Fruit fly (Drosophila melanogaster) whole organism, embryonic: ENCODE results near the gene fred.

Experiments used
- ATbp ChIP-seq: fragments of 200-800 bp; sonication (Bioruptor generic); optimal IDR thresholded peaks from 2 replicates; lab custom pipeline; 2017; ENCODE audit warnings: missing biosample characterization, mild to moderate bottlenecking, missing genetic modification characterization, missing genetic modification reagents
- Ada2b ChIP-seq: fragments of 200-800 bp; sonication (Bioruptor generic); IDR thresholded peaks from 2 replicates; pipeline ENCODE4 v1.3.6; 2022; ENCODE audit warnings: missing biosample characterization, missing genetic modification characterization
- Bdp1 ChIP-seq: fragments of 200-800 bp; sonication (Bioruptor generic); optimal IDR thresholded peaks from 3 replicates; lab custom pipeline; 2016; ENCODE audit warnings: missing biosample characterization, missing genetic modification characterization
- CG10959 ChIP-seq: fragments of 200-800 bp; sonication (Bioruptor generic); IDR thresholded peaks from 2 replicates; pipeline ENCODE4 v1.3.6; 2022; ENCODE audit warnings: missing biosample characterization, missing genetic modification characterization
- CG1233 ChIP-seq: fragments of 200-800 bp; sonication (Bioruptor generic); optimal IDR thresholded peaks from 4 replicates; lab custom pipeline; 2018; ENCODE audit warnings: missing biosample characterization, mild to moderate bottlenecking, missing genetic modification characterization
- CG12391 ChIP-seq: fragments of 200-800 bp; sonication (Bioruptor generic); optimal IDR thresholded peaks from 3 replicates; lab custom pipeline; 2018; ENCODE audit warnings: missing biosample characterization, mild to moderate bottlenecking, missing genetic modification characterization, moderate library complexity
- CG12659 ChIP-seq: fragments of 200-800 bp; sonication (Bioruptor generic); optimal IDR thresholded peaks from 3 replicates; lab custom pipeline; 2017; ENCODE audit warnings: mild to moderate bottlenecking, missing biosample characterization, missing genetic modification reagents, missing genetic modification characterization
- CG12769 ChIP-seq: fragments of 200-800 bp; sonication (Bioruptor generic); optimal IDR thresholded peaks from 2 replicates; lab custom pipeline; 2019; ENCODE audit warnings: missing biosample characterization, mild to moderate bottlenecking, missing genetic modification characterization, moderate library complexity
- CG12942 ChIP-seq: fragments of 200-800 bp; sonication (Bioruptor generic); optimal IDR thresholded peaks from 3 replicates; lab custom pipeline; 2016; ENCODE audit warnings: missing biosample characterization, missing genetic modification characterization
- CG15601 ChIP-seq: fragments of 200-800 bp; sonication (Bioruptor generic); optimal IDR thresholded peaks from 3 replicates; lab custom pipeline; 2019; ENCODE audit warnings: missing biosample characterization, mild to moderate bottlenecking, missing genetic modification characterization, moderate library complexity
- CG17912 ChIP-seq: fragments of 200-800 bp; sonication (Bioruptor generic); optimal IDR thresholded peaks from 2 replicates; lab custom pipeline; 2018; ENCODE audit warnings: missing biosample characterization, mild to moderate bottlenecking, missing genetic modification characterization
- CG2199 ChIP-seq: fragments of 200-800 bp; sonication (Bioruptor generic); IDR thresholded peaks from 3 replicates; pipeline ENCODE4 v1.3.6; 2022; ENCODE audit warnings: missing biosample characterization, missing genetic modification characterization
- CG31365 ChIP-seq: fragments of 200-800 bp; sonication (Bioruptor generic); optimal IDR thresholded peaks from 2 replicates; lab custom pipeline; 2018; ENCODE audit warnings: missing biosample characterization, mild to moderate bottlenecking, missing genetic modification characterization
- CG4360 ChIP-seq: fragments of 200-800 bp; sonication (Bioruptor generic); IDR thresholded peaks from 2 replicates; pipeline ENCODE4 v1.3.6; 2022; ENCODE audit warnings: missing biosample characterization, missing genetic modification characterization
- CG6683 ChIP-seq: fragments of 200-800 bp; sonication (Bioruptor generic); optimal IDR thresholded peaks from 2 replicates; lab custom pipeline; 2017; ENCODE audit warnings: missing biosample characterization, mild to moderate bottlenecking, missing genetic modification characterization, missing genetic modification reagents
- CG7357 ChIP-seq: fragments of 200-800 bp; sonication (Bioruptor generic); IDR thresholded peaks from 3 replicates; pipeline ENCODE4 v1.3.6; 2022; ENCODE audit warnings: missing biosample characterization, missing genetic modification characterization
- CG7839 ChIP-seq: fragments of 200-800 bp; sonication (Bioruptor generic); optimal IDR thresholded peaks from 3 replicates; lab custom pipeline; 2018; ENCODE audit warnings: missing biosample characterization, mild to moderate bottlenecking, missing genetic modification characterization, moderate library complexity
- CG9932 ChIP-seq: fragments of 200-800 bp; sonication (Bioruptor generic); IDR thresholded peaks from 2 replicates; pipeline ENCODE4 v1.3.6; 2022; ENCODE audit warnings: missing biosample characterization, missing genetic modification characterization
- CHES-1-like ChIP-seq: fragments of 200-800 bp; sonication (Bioruptor generic); optimal IDR thresholded peaks from 2 replicates; lab custom pipeline; 2016; ENCODE audit warnings: missing biosample characterization, missing genetic modification characterization
- Dad ChIP-seq: fragments of 200-800 bp; sonication (Bioruptor generic); optimal IDR thresholded peaks from 3 replicates; lab custom pipeline; 2016; ENCODE audit warnings: missing biosample characterization, missing genetic modification characterization
- Ets97D ChIP-seq: fragments of 200-800 bp; sonication (Bioruptor generic); optimal IDR thresholded peaks from 3 replicates; lab custom pipeline; 2016; ENCODE audit warnings: missing biosample characterization, missing genetic modification characterization
- Gug ChIP-seq: fragments of 200-800 bp; sonication (Bioruptor generic); IDR thresholded peaks from 4 replicates; pipeline ENCODE4 v1.3.6; 2022; ENCODE audit warnings: missing biosample characterization, missing genetic modification characterization
- H2.0 ChIP-seq: fragments of 200-800 bp; sonication (Bioruptor generic); IDR thresholded peaks from 2 replicates; pipeline ENCODE4 v1.3.6; 2022; ENCODE audit warnings: missing biosample characterization, missing genetic modification characterization
- HmgZ ChIP-seq: fragments of 200-800 bp; sonication (Bioruptor generic); optimal IDR thresholded peaks from 2 replicates; lab custom pipeline; 2018; ENCODE audit warnings: missing biosample characterization, mild to moderate bottlenecking, missing genetic modification characterization
- Lhr ChIP-seq: fragments of 200-800 bp; sonication (Bioruptor generic); optimal IDR thresholded peaks from 3 replicates; lab custom pipeline; 2017; ENCODE audit warnings: mild to moderate bottlenecking, missing biosample characterization, missing genetic modification reagents, missing genetic modification characterization
- MBD-R2 ChIP-seq: fragments of 200-800 bp; sonication (Bioruptor generic); IDR thresholded peaks from 2 replicates; pipeline ENCODE4 v1.3.6; 2022; ENCODE audit warnings: missing biosample characterization, missing genetic modification characterization
- MESR4 ChIP-seq: fragments of 200-800 bp; sonication (Bioruptor generic); optimal IDR thresholded peaks from 2 replicates; lab custom pipeline; 2018; ENCODE audit warnings: missing biosample characterization, mild to moderate bottlenecking, missing genetic modification characterization, moderate library complexity
- NFAT ChIP-seq: fragments of 200-800 bp; sonication (Bioruptor generic); IDR thresholded peaks from 2 replicates; pipeline ENCODE4 v1.3.6; 2022; ENCODE audit warnings: missing biosample characterization, missing genetic modification characterization
- Pdp1 ChIP-seq, 2 experiments: fragments of 200-800 bp; sonication (Bioruptor generic); optimal IDR thresholded peaks; 3 replicates each; lab custom pipeline; 2016; ENCODE audit warnings: missing biosample characterization in 2 of 2, missing genetic modification characterization in 2 of 2, mild to moderate bottlenecking in 1 of 2, moderate library complexity in 1 of 2
- Spps ChIP-seq: fragments of 200-800 bp; sonication (Bioruptor generic); optimal IDR thresholded peaks from 2 replicates; lab custom pipeline; 2018; ENCODE audit warnings: missing biosample characterization, mild to moderate bottlenecking, missing genetic modification characterization
- ab ChIP-seq: fragments of 200-800 bp; sonication (Bioruptor generic); optimal IDR thresholded peaks from 2 replicates; lab custom pipeline; 2016; ENCODE audit warnings: missing biosample characterization, missing genetic modification characterization
- amos ChIP-seq: fragments of 200-800 bp; sonication (Bioruptor generic); IDR thresholded peaks from 2 replicates; pipeline ENCODE4 v1.3.6; 2022; ENCODE audit warnings: missing biosample characterization, missing genetic modification characterization; ENCODE audit not compliant: partially characterized antibody
- ash1 ChIP-seq: fragments of 200-800 bp; sonication (Bioruptor generic); optimal IDR thresholded peaks from 2 replicates; lab custom pipeline; 2018; ENCODE audit warnings: missing biosample characterization, mild to moderate bottlenecking, missing genetic modification characterization
- cas ChIP-seq: fragments of 200-800 bp; sonication (Bioruptor generic); IDR thresholded peaks from 2 replicates; pipeline ENCODE4 v1.3.6; 2022; ENCODE audit warnings: missing biosample characterization, missing genetic modification characterization
- cg ChIP-seq: fragments of 200-800 bp; sonication (Bioruptor generic); optimal IDR thresholded peaks from 3 replicates; lab custom pipeline; 2019; ENCODE audit warnings: missing biosample characterization, mild to moderate bottlenecking, missing genetic modification characterization, moderate library complexity
- dpn ChIP-seq, 2 experiments: fragments of 200-800 bp; sonication (Bioruptor generic); optimal IDR thresholded peaks; 3 replicates each; lab custom pipeline; 2016; ENCODE audit warnings: missing biosample characterization in 2 of 2, missing genetic modification characterization in 2 of 2
- gfzf ChIP-seq: fragments of 200-800 bp; sonication (Bioruptor generic); optimal IDR thresholded peaks from 2 replicates; lab custom pipeline; 2016; ENCODE audit warnings: missing biosample characterization, mild to moderate bottlenecking, missing genetic modification characterization, moderate library complexity
- hbn ChIP-seq: fragments of 200-800 bp; sonication (Bioruptor generic); IDR thresholded peaks from 2 replicates; pipeline ENCODE4 v1.3.6; 2022; ENCODE audit warnings: missing biosample characterization, missing genetic modification characterization; ENCODE audit not compliant: partially characterized antibody
- ind ChIP-seq: fragments of 200-800 bp; sonication (Bioruptor generic); optimal IDR thresholded peaks from 3 replicates; lab custom pipeline; 2016; ENCODE audit warnings: missing biosample characterization, missing genetic modification characterization
- inv ChIP-seq: fragments of 200-800 bp; sonication (Bioruptor generic); IDR thresholded peaks from 2 replicates; pipeline ENCODE4 v1.3.6; 2022; ENCODE audit warnings: missing biosample characterization, missing genetic modification characterization; ENCODE audit not compliant: partially characterized antibody
- jing ChIP-seq: fragments of 200-800 bp; sonication (Bioruptor generic); optimal IDR thresholded peaks from 2 replicates; lab custom pipeline; 2018; ENCODE audit warnings: missing biosample characterization, mild to moderate bottlenecking, missing genetic modification characterization
- kay ChIP-seq: fragments of 200-800 bp; sonication (Bioruptor generic); optimal IDR thresholded peaks from 2 replicates; lab custom pipeline; 2016; ENCODE audit warnings: missing biosample characterization, missing genetic modification characterization
- sens ChIP-seq: fragments of 200-800 bp; sonication (Bioruptor generic); peaks from one replicate; lab custom pipeline; 2016; ENCODE audit warnings: missing biosample characterization, missing genetic modification characterization
- seq ChIP-seq: fragments of 200-800 bp; sonication (Bioruptor generic); IDR thresholded peaks from 2 replicates; pipeline ENCODE4 v1.3.6; 2022; ENCODE audit warnings: missing biosample characterization, missing genetic modification characterization
- sima ChIP-seq: fragments of 200-800 bp; sonication (Bioruptor generic); optimal IDR thresholded peaks from 2 replicates; lab custom pipeline; 2016; ENCODE audit warnings: missing biosample characterization, missing genetic modification characterization
- slou ChIP-seq: fragments of 200-800 bp; sonication (Bioruptor generic); optimal IDR thresholded peaks from 3 replicates; lab custom pipeline; 2016; ENCODE audit warnings: missing biosample characterization, missing genetic modification characterization
- sr ChIP-seq: fragments of 200-800 bp; sonication (Bioruptor generic); IDR thresholded peaks from 3 replicates; pipeline ENCODE4 v1.3.6; 2022; ENCODE audit warnings: missing biosample characterization, missing genetic modification characterization
- ssp ChIP-seq: fragments of 200-800 bp; sonication (Bioruptor generic); IDR thresholded peaks from 2 replicates; pipeline ENCODE4 v1.3.6; 2022; ENCODE audit warnings: missing biosample characterization, missing genetic modification characterization
- stwl ChIP-seq: fragments of 200-800 bp; sonication (Bioruptor generic); optimal IDR thresholded peaks from 3 replicates; lab custom pipeline; 2018; ENCODE audit warnings: missing biosample characterization, mild to moderate bottlenecking, missing genetic modification characterization, moderate library complexity
- unpg ChIP-seq: fragments of 200-800 bp; sonication (Bioruptor generic); optimal IDR thresholded peaks from 3 replicates; lab custom pipeline; 2018; ENCODE audit warnings: missing biosample characterization, mild to moderate bottlenecking, missing genetic modification characterization, moderate library complexity
- wdn ChIP-seq: fragments of 200-800 bp; sonication (Bioruptor generic); IDR thresholded peaks from 2 replicates; pipeline ENCODE4 v1.3.6; 2022; ENCODE audit warnings: missing biosample characterization, missing genetic modification characterization
- yki ChIP-seq: fragments of >200 bp; optimal IDR thresholded peaks from 3 replicates; lab custom pipeline; 2018
- zfh1 ChIP-seq: fragments of 200-800 bp; sonication (Bioruptor generic); IDR thresholded peaks from 3 replicates; pipeline ENCODE4 v1.3.6; 2022; ENCODE audit warnings: missing biosample characterization, missing genetic modification characterization

Gene fred

DNA sequence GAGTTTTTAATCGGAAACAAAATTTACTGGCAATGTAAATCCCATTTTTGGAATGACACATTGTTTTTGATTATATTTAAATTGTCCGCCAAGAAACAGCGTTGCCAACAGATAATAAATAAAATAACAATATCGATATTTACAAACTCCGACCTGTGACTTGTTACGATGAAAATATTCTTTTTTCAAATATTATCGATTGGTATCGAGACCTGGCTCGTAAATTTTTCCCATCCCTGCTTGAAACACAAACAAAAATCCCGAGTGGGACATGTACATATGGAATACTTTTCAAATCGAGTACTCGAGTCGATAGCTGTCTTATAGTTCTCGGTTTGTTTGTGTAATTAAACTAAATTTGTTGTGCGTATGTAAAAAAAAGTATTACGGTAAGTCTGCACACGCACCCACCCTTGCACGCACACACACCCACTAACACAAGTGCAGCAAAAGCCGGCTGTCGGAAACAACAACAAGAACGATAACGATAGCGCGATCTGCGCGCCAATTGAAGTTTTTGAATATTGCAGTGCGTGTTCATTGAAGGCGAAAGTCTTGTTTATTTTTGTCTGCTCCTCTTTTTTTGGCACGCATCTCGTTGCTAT is 129.0 kb downstream of the fred start, which contains the start of gene TTLL4B (continued):
- TF ChIP-seq HmgZ (tag; lab: Kevin White, UChicago) (peak; percentile 15), CG12769 (tag; lab: Kevin White, UChicago) (no peak), CG9932 (GFP tag; lab: Robert Waterston, UW) (peak; percentile 44; the same call in 1 of the 2 replicates), CG31365 (no peak), amos (peak; percentile 95), wdn (GFP tag; lab: Robert Waterston, UW) (no peak), CG6683 (no peak), CG12942 (GFP tag; lab: Kevin White, UChicago) (no peak), H2.0 (GFP tag; lab: Robert Waterston, UW) (no peak), jing (no peak), CG4360 (GFP tag; lab: Robert Waterston, UW) (peak; percentile 89), hbn (peak; percentile 74), gfzf (GFP tag; lab: Kevin White, UChicago) (peak; percentile 19), Ets97D (peak; percentile 58), unpg (GFP tag; lab: Kevin White, UChicago) (no peak), sima (GFP tag; lab: Kevin White, UChicago) (no peak), CG12659 (GFP tag; lab: Kevin White, UChicago) (no peak), cg (GFP tag; lab: Kevin White, UChicago) (peak; percentile 94), seq (no peak), Lhr (GFP tag; lab: Kevin White, UChicago) (no peak), yki (lab: Kevin White, UChicago) (no peak), ssp (GFP tag; lab: Robert Waterston, UW) (no peak), CG12391 (tag; lab: Kevin White, UChicago) (peak; percentile 32), ash1 (no peak), stwl (peak; percentile 89), sens (GFP tag; lab: Kevin White, UChicago) (no peak), slou (GFP tag; lab: Kevin White, UChicago) (no peak), zfh1 (GFP tag; lab: Robert Waterston, UW) (no peak), CG7357 (GFP tag; lab: Robert Waterston, UW) (no peak), MESR4 (GFP tag; lab: Kevin White, UChicago) (peak; percentile 31), MBD-R2 (peak; percentile 41; the same call in 1 of the 2 replicates), kay (GFP tag; lab: Kevin White, UChicago) (no peak), ab (no peak)

dm6 chr2L:3861388-3861787 is 130.1 kb downstream of the fred start:
- TF ChIP-seq CHES-1-like (GFP tag; lab: Kevin White, UChicago), result peak; percentile 17
- peak; percentile 85 for TF ChIP-seq CG10959 (GFP tag; lab: Robert Waterston, UW)
- no peak for TF ChIP-seq ind (GFP tag; lab: Kevin White, UChicago)
- peak; percentile 43 for TF ChIP-seq Bdp1
- TF ChIP-seq NFAT (GFP tag; lab: Robert Waterston, UW), result no peak
- no peak for TF ChIP-seq CG7839 (tag; lab: Kevin White, UChicago)
- TF ChIP-seq Ada2b (GFP tag; lab: Robert Waterston, UW), result no peak
- TF ChIP-seq Dad, result no peak
- peak in 1 of 2 experiments; percentile 7 for TF ChIP-seq dpn (GFP tag; optimal IDR thresholded peaks at IDR 0.05; lab: Kevin White, UChicago)
- peak; percentile 18 to 30 for TF ChIP-seq Pdp1 (GFP tag; optimal IDR thresholded peaks at IDR 0.05; lab: Kevin White, UChicago)
- TF ChIP-seq CG15601 (tag; lab: Kevin White, UChicago), result no peak
- TF ChIP-seq CG1233 (GFP tag; lab: Kevin White, UChicago), result no peak
- no peak for TF ChIP-seq cas (GFP tag; lab: Robert Waterston, UW)
- no peak; the same call in 3 of the 4 replicates for TF ChIP-seq Gug (GFP tag; lab: Robert Waterston, UW)
- peak; percentile 11 for TF ChIP-seq Spps (tag; lab: Kevin White, UChicago)
- TF ChIP-seq CG2199 (GFP tag; lab: Robert Waterston, UW), result peak; percentile 43; the same call in 1 of the 3 replicates
- no peak for TF ChIP-seq inv
- TF ChIP-seq CG17912 (GFP tag; lab: Kevin White, UChicago), result no peak
- no peak for TF ChIP-seq ATbp
- TF ChIP-seq sr (GFP tag; lab: Robert Waterston, UW), result no peak
